Worm (Caenorhabditis elegans): ENCODE results near the gene par-4.
"Not testable (repeated sequence)": the region's sequence is repeated elsewhere in the genome, so short reads cannot be mapped to it uniquely, and the experiment has no call there.

Gene par-4

ce11 chrV:18098387-18098786, at the start of gene par-4:
TSS of gene par-4 (plus strand) at chrV:18098687.
- TF ChIP-seq ceh-100 (GFP tag; IDR thresholded peaks at IDR 0.05) = no peak
- no peak for TF ChIP-seq attf-5 (GFP tag; optimal IDR thresholded peaks at IDR 0.05)
- no peak for TF ChIP-seq zim-3 (tag; optimal IDR thresholded peaks at IDR 0.05)
- no peak for TF ChIP-seq F23B12.7 (tag; optimal IDR thresholded peaks at IDR 0.05; ENCODE audit: insufficient read depth)
- TF ChIP-seq mes-4 (tag; optimal IDR thresholded peaks at IDR 0.05) = no peak
- TF ChIP-seq cebp-1 (GFP tag; IDR thresholded peaks at IDR 0.05) = no peak
- no peak for TF ChIP-seq cebp-1 (tag; optimal IDR thresholded peaks at IDR 0.05)
- TF ChIP-seq mcd-1 (GFP tag; IDR thresholded peaks at IDR 0.05) = no peak
- TF ChIP-seq let-526 (GFP tag; IDR thresholded peaks at IDR 0.05) = no peak
- TF ChIP-seq nhr-179 (tag; optimal IDR thresholded peaks at IDR 0.05) = no peak
- no peak for TF ChIP-seq C06A6.2 (GFP tag; conservative IDR thresholded peaks at IDR 0.05)
- no peak for TF ChIP-seq ztf-3 (GFP tag; optimal IDR thresholded peaks at IDR 0.05)
- no peak for TF ChIP-seq ceh-91 (GFP tag; IDR thresholded peaks at IDR 0.05)
- no peak for TF ChIP-seq snpc-1.3 (tag; optimal IDR thresholded peaks at IDR 0.05; ENCODE audit: insufficient read depth)
- no peak for TF ChIP-seq dox-1 (GFP tag; IDR thresholded peaks at IDR 0.05)
- TF ChIP-seq ZK185.1 (tag; optimal IDR thresholded peaks at IDR 0.05; ENCODE audit: poor library complexity, severe bottlenecking) = no peak
- no peak for TF ChIP-seq cebp-2 (GFP tag; IDR thresholded peaks at IDR 0.05)
- TF ChIP-seq repo-1 (tag; optimal IDR thresholded peaks at IDR 0.05) = no peak
- TF ChIP-seq lin-40 (tag; optimal IDR thresholded peaks at IDR 0.05) = no peak

- TF ChIP-seq Y67H2A.10 (GFP tag; conservative IDR thresholded peaks at IDR 0.05); hlh-12 (tag; optimal IDR thresholded peaks at IDR 0.05); K12H6.12 (tag; optimal IDR thresholded peaks at IDR 0.05): not testable (repeated sequence)
Observed at ce11 chrV:18055297-18056019, 43.0 kb upstream of the par-4 start, which contains the start of the genes Y59A8B.25 and ebp-3. TSS of gene Y59A8B.25 (minus strand) at chrV:18055397. TSS of gene ebp-3 (plus strand) at chrV:18055969.

ce11 chrV:18066257-18066783, 32.2 kb upstream of the par-4 start, which contains the start of gene Y59A8B.8:
TSS of gene Y59A8B.8 (minus strand) at chrV:18066307.
- TF ChIP-seq ceh-91 (GFP tag; IDR thresholded peaks at IDR 0.05) = no peak
- no peak for TF ChIP-seq F49E8.2 (tag; optimal IDR thresholded peaks at IDR 0.05; ENCODE audit: insufficient read depth)
- TF ChIP-seq tbp1 (GFP tag; optimal IDR thresholded peaks at IDR 0.05) = no peak
- no peak for TF ChIP-seq aptf-2 (GFP tag; conservative IDR thresholded peaks at IDR 0.05)
- no peak for TF ChIP-seq K12H6.12 (tag; optimal IDR thresholded peaks at IDR 0.05)
- no peak for TF ChIP-seq rcor-1 (GFP tag; IDR thresholded peaks at IDR 0.05)
- no peak for TF ChIP-seq hrde-1 (tag; optimal IDR thresholded peaks at IDR 0.05; ENCODE audit: borderline replicate concordance)
- TF ChIP-seq mxl-1 (tag; optimal IDR thresholded peaks at IDR 0.05) = no peak
- TF ChIP-seq F57C9.4 (tag; optimal IDR thresholded peaks at IDR 0.05) = no peak
- TF ChIP-seq nfya-2 (GFP tag; IDR thresholded peaks at IDR 0.05) = no peak
- no peak for TF ChIP-seq Y53G8AR.9 (GFP tag; conservative IDR thresholded peaks at IDR 0.05)
- no peak for TF ChIP-seq lsl-1 (GFP tag; optimal IDR thresholded peaks at IDR 0.05)
- no peak for TF ChIP-seq ceh-27 (GFP tag; optimal IDR thresholded peaks at IDR 0.05)
- TF ChIP-seq hsf-1 (GFP tag; IDR thresholded peaks at IDR 0.05) = no peak

Measured in whole organism, young adult.